Fruit fly (Drosophila melanogaster): ENCODE measurements around the gene CG31848.

Gene CG31848

dm6 chr2L:13295978-13296702 is 30.5 kb upstream of the CG31848 start (continued):
- TF ChIP-seq seq (GFP tag; IDR thresholded peaks at IDR 0.05) (no peak), MESR4 (GFP tag; optimal IDR thresholded peaks at IDR 0.05) (peak; percentile 72), CHES-1-like (GFP tag; optimal IDR thresholded peaks at IDR 0.05) (peak; percentile 57), onecut (GFP tag; IDR thresholded peaks at IDR 0.05) (peak; percentile 97), Bgb (GFP tag; IDR thresholded peaks at IDR 0.05; ENCODE audit: partially characterized antibody) (peak; percentile 60), CG12155 (GFP tag; optimal IDR thresholded peaks at IDR 0.05) (peak; percentile 43), nerfin-1 (tag; optimal IDR thresholded peaks at IDR 0.05) (peak; percentile 98), ranshi (GFP tag; IDR thresholded peaks at IDR 0.05) (no peak; the same call in 1 of the 2 replicates), CG15479 (GFP tag; optimal IDR thresholded peaks at IDR 0.05) (peak; percentile 39), HmgD (GFP tag; optimal IDR thresholded peaks at IDR 0.05) (peak; percentile 84), Stat92E (GFP tag; optimal IDR thresholded peaks at IDR 0.05) (peak in 1 of 3 experiments; percentile 26), stwl (tag; optimal IDR thresholded peaks at IDR 0.05) (peak; percentile 88), unc-4 (GFP tag; IDR thresholded peaks at IDR 0.05; ENCODE audit: partially characterized antibody) (0 out of 2 replicates have a peak, but pooled peaks have one; percentile 22), repo (GFP tag; optimal IDR thresholded peaks at IDR 0.05) (no peak), MBD-R2 (GFP tag; IDR thresholded peaks at IDR 0.05) (peak; percentile 52), hkb (optimal IDR thresholded peaks at IDR 0.05) (peak; percentile 40), hkb (GFP tag; IDR thresholded peaks at IDR 0.05) (no peak), CG11456 (GFP tag; IDR thresholded peaks at IDR 0.05) (no peak), CG13624 (GFP tag; optimal IDR thresholded peaks at IDR 0.05) (peak; percentile 82), CG2889 (GFP tag; IDR thresholded peaks at IDR 0.05) (no peak), CG18599 (GFP tag; optimal IDR thresholded peaks at IDR 0.05) (no peak), CG17186 (GFP tag; optimal IDR thresholded peaks at IDR 0.05) (peak; percentile 44), Deaf1 (tag; optimal IDR thresholded peaks at IDR 0.05) (no peak), mam (GFP tag; optimal IDR thresholded peaks at IDR 0.05) (peak; percentile 7), pzg (GFP tag; optimal IDR thresholded peaks at IDR 0.05) (peak; percentile 85), Fer1 (GFP tag; optimal IDR thresholded peaks at IDR 0.05) (peak; percentile 22), klu (GFP tag; IDR thresholded peaks at IDR 0.05) (no peak), slou (GFP tag; optimal IDR thresholded peaks at IDR 0.05) (no peak), CG33213 (GFP tag; optimal IDR thresholded peaks at IDR 0.05) (peak; percentile 1), Xbp1 (GFP tag; optimal IDR thresholded peaks at IDR 0.05) (no peak), Med (GFP tag) (peak; percentile 88), CG10267 (tag; optimal IDR thresholded peaks at IDR 0.05) (peak; percentile 65), ara (GFP tag; IDR thresholded peaks at IDR 0.05) (no peak), zen (tag; optimal IDR thresholded peaks at IDR 0.05) (peak; percentile 43), amos (GFP tag; IDR thresholded peaks at IDR 0.05; ENCODE audit: partially characterized antibody) (peak; percentile 60; the same call in 1 of the 2 replicates), CG13424 (tag; optimal IDR thresholded peaks at IDR 0.05) (no peak), crp (GFP tag; optimal IDR thresholded peaks at IDR 0.05) (peak in 1 of 2 experiments; percentile 42), CG2199 (GFP tag; IDR thresholded peaks at IDR 0.05) (peak; percentile 76), bbx (GFP tag; IDR thresholded peaks at IDR 0.05; ENCODE audit: partially characterized antibody) (peak; percentile 53; the same call in 1 of the 2 replicates), CG12769 (tag; optimal IDR thresholded peaks at IDR 0.05) (no peak), CG17359 (tag; optimal IDR thresholded peaks at IDR 0.05) (no peak), CG10321 (GFP tag; IDR thresholded peaks at IDR 0.05) (peak; percentile 96), tll (GFP tag; optimal IDR thresholded peaks at IDR 0.05) (no peak), gfzf (GFP tag; optimal IDR thresholded peaks at IDR 0.05) (peak; percentile 25), Scr (GFP tag; IDR thresholded peaks at IDR 0.05; ENCODE audit: partially characterized antibody) (peak; percentile 40; the same call in 1 of the 2 replicates), disco-r (GFP tag; optimal IDR thresholded peaks at IDR 0.05) (peak; percentile 9), CG4360 (GFP tag; IDR thresholded peaks at IDR 0.05) (peak; percentile 17; the same call in 1 of the 2 replicates)
